Fruit fly (Drosophila melanogaster) whole organism, larva: Measurements from ENCODE around the gene RanGAP.

Experiments used
- noc ChIP-seq: fragments of 200-800 bp; sonication (Bioruptor generic); optimal IDR thresholded peaks from 3 replicates; lab custom pipeline; 2019; ENCODE audit warnings: missing biosample characterization, mild to moderate bottlenecking, missing genetic modification characterization, moderate library complexity

RanGAP gene

dm6 chr2L:19438685-19439597, 2.8 kb upstream of the RanGAP start:
- TF ChIP-seq noc (tag; lab: Kevin White, UChicago) = no peak

dm6 chr2L:19439598-19440230, 2.0 kb upstream of the RanGAP start:
- TF ChIP-seq noc (tag; lab: Kevin White, UChicago) = no peak

dm6 chr2L:19440285-19440684, 1.5 kb upstream of the RanGAP start:
- TF ChIP-seq noc (tag; lab: Kevin White, UChicago) = no peak

dm6 chr2L:19440732-19441131, 1.0 kb upstream of the RanGAP start:
- TF ChIP-seq noc (tag; lab: Kevin White, UChicago) = no peak

dm6 chr2L:19441339-19441738, 420 bp upstream of the RanGAP start:
- no peak for TF ChIP-seq noc (tag; lab: Kevin White, UChicago)

- no peak for TF ChIP-seq noc (tag; lab: Kevin White, UChicago)
These were observed 868 bp downstream of the RanGAP start, which contains the start of gene CG10237 for dm6 chr2L:19442627-19443026. TSS of gene CG10237 (minus strand) at chr2L:19442727.

dm6 chr2L:19444734-19445140, 3.0 kb downstream of the RanGAP start, which contains the start of gene Hs2st:
TSS of gene Hs2st (minus strand) at chr2L:19444750.
- TF ChIP-seq noc (tag; lab: Kevin White, UChicago) = peak; percentile 91

- TF ChIP-seq noc (tag; lab: Kevin White, UChicago) = peak; percentile 7
These were observed 11.0 kb downstream of the RanGAP start for dm6 chr2L:19452535-19453317.

- no peak for TF ChIP-seq noc (tag; lab: Kevin White, UChicago)
These were observed 11.6 kb downstream of the RanGAP start, which contains the start of gene Top2 for dm6 chr2L:19453381-19453780. TSS of gene Top2 (minus strand) at chr2L:19453490.

dm6 chr2L:19454070-19454751, 12.5 kb downstream of the RanGAP start, which contains the start of gene CG10026:
TSS of gene CG10026 (plus strand) at chr2L:19454256.
- TF ChIP-seq noc (tag; lab: Kevin White, UChicago) = no peak

dm6 chr2L:19455209-19455608, 13.4 kb downstream of the RanGAP start:
- TF ChIP-seq noc (tag; lab: Kevin White, UChicago) = no peak

- TF ChIP-seq noc (tag; lab: Kevin White, UChicago) = no peak
These were observed 14.0 kb downstream of the RanGAP start for dm6 chr2L:19455723-19456122.

- no peak for TF ChIP-seq noc (tag; lab: Kevin White, UChicago)
These were observed 16.3 kb downstream of the RanGAP start for dm6 chr2L:19457890-19458580.

- no peak for TF ChIP-seq noc (tag; lab: Kevin White, UChicago)
These were observed 17.6 kb downstream of the RanGAP start for dm6 chr2L:19459404-19459803.
